Worm (Caenorhabditis elegans) whole organism, early embryonic: Measurements from ENCODE around the gene Y45G5AM.6.

Source experiments
- B0310.2 ChIP-seq: sonication (generic microtip); optimal IDR thresholded peaks from 2 replicates; lab custom pipeline; 2016; ENCODE audit warnings: mild to moderate bottlenecking, missing genetic modification characterization, missing compliant biosample characterization
- F13C5.2 ChIP-seq: sonication (generic microtip); optimal IDR thresholded peaks from 2 replicates; lab custom pipeline; 2017; ENCODE audit warnings: mild to moderate bottlenecking, missing genetic modification characterization, inconsistent platforms, missing compliant biosample characterization
- ama-1 ChIP-seq: fragments of 150-350 bp; optimal IDR thresholded peaks from 2 replicates; lab custom pipeline; 2014
- ceh-36 ChIP-seq: sonication (generic microtip); optimal IDR thresholded peaks from 2 replicates; lab custom pipeline; 2016; ENCODE audit warnings: missing genetic modification characterization, inconsistent platforms, missing compliant biosample characterization
- ets-7 ChIP-seq: sonication (generic microtip); optimal IDR thresholded peaks from 2 replicates; lab custom pipeline; 2016; ENCODE audit warnings: missing genotype, missing genetic modification characterization, missing compliant biosample characterization
- flt-1 ChIP-seq: fragments of 200-800 bp; sonication (Bioruptor generic); IDR thresholded peaks from 2 replicates; pipeline ENCODE4 v1.3.6; 2022; ENCODE audit warnings: missing genetic modification characterization, missing compliant biosample characterization
- hmg-4 ChIP-seq: fragments of 200-800 bp; sonication (Bioruptor generic); optimal IDR thresholded peaks from 2 replicates; lab custom pipeline; 2018; ENCODE audit warnings: mild to moderate bottlenecking, missing genetic modification characterization, missing compliant biosample characterization
- scrt-1 ChIP-seq: fragments of 200-800 bp; sonication (Bioruptor generic); IDR thresholded peaks from 2 replicates; pipeline ENCODE4 v1.3.6; 2022; ENCODE audit warnings: missing genetic modification characterization, missing compliant biosample characterization
- sea-1 ChIP-seq: fragments of 200-800 bp; sonication (Bioruptor generic); conservative IDR thresholded peaks from 2 replicates; pipeline ENCODE4 v1.3.6; 2022; ENCODE audit warnings: missing genetic modification characterization, missing compliant biosample characterization
- tbx-37 ChIP-seq: fragments of 200-800 bp; sonication (Bioruptor generic); conservative IDR thresholded peaks from 2 replicates; pipeline ENCODE4 v1.3.6; 2022; ENCODE audit warnings: missing genetic modification reagents, missing genetic modification characterization, missing compliant biosample characterization
- tra-4 ChIP-seq: sonication (generic microtip); optimal IDR thresholded peaks from 2 replicates; lab custom pipeline; 2017; ENCODE audit warnings: missing genetic modification characterization, missing compliant biosample characterization

- TF ChIP-seq flt-1 (GFP tag; lab: Robert Waterston, UW), result no peak
- TF ChIP-seq ets-7, result no peak
- no peak for TF ChIP-seq ama-1
- TF ChIP-seq scrt-1 (GFP tag; lab: Robert Waterston, UW), result no peak
- TF ChIP-seq tra-4 (tag; lab: Kevin White, UChicago), result no peak
- no peak for TF ChIP-seq hmg-4
- no peak for TF ChIP-seq B0310.2
- no peak for TF ChIP-seq ceh-36 (tag; lab: Kevin White, UChicago)
- TF ChIP-seq sea-1, result no peak
- no peak for TF ChIP-seq F13C5.2 (tag; lab: Kevin White, UChicago)
- no peak for TF ChIP-seq tbx-37 (GFP tag; lab: Robert Waterston, UW)
These were observed 31.5 kb downstream of the Y45G5AM.6 start, which contains the start of gene T05B4.10 for ce11 chrV:4120629-4121028.
